Fruit fly (Drosophila melanogaster) whole organism, prepupa: ENCODE measurements around the gene CG34274.

Source experiments
- Blimp-1 ChIP-seq: fragments of 200-800 bp; sonication (Bioruptor generic); optimal IDR thresholded peaks from 3 replicates; lab custom pipeline; 2017; ENCODE audit warnings: missing biosample characterization, missing genetic modification characterization, mild to moderate bottlenecking, moderate library complexity, missing genetic modification reagents
- CG10631 ChIP-seq: fragments of 200-800 bp; sonication (Bioruptor generic); optimal IDR thresholded peaks from 2 replicates; lab custom pipeline; 2016; ENCODE audit warnings: missing biosample characterization, missing genetic modification characterization
- CG10669 ChIP-seq: fragments of 200-800 bp; sonication (Bioruptor generic); optimal IDR thresholded peaks from 3 replicates; lab custom pipeline; 2018; ENCODE audit warnings: missing biosample characterization, mild to moderate bottlenecking, missing genetic modification characterization, moderate library complexity
- CG11762 ChIP-seq: fragments of 200-800 bp; sonication (Bioruptor generic); optimal IDR thresholded peaks from 3 replicates; lab custom pipeline; 2016; ENCODE audit warnings: missing biosample characterization, missing genetic modification characterization; ENCODE audit not compliant: insufficient read depth
- CG11902 ChIP-seq: fragments of 200-800 bp; sonication (Bioruptor generic); optimal IDR thresholded peaks from 3 replicates; lab custom pipeline; 2016; ENCODE audit warnings: missing biosample characterization, missing genetic modification characterization
- CG3032 ChIP-seq: fragments of 200-800 bp; optimal IDR thresholded peaks from 2 replicates; lab custom pipeline; 2019; ENCODE audit warnings: missing biosample characterization, mild to moderate bottlenecking, missing genetic modification characterization, moderate library complexity
- CG31627 ChIP-seq: fragments of 200-800 bp; sonication (Bioruptor generic); optimal IDR thresholded peaks from 3 replicates; lab custom pipeline; 2016; ENCODE audit warnings: missing biosample characterization, missing genetic modification characterization
- CG32006 ChIP-seq: fragments of 200-800 bp; sonication (Bioruptor generic); optimal IDR thresholded peaks from 3 replicates; lab custom pipeline; 2017; ENCODE audit warnings: missing biosample characterization, mild to moderate bottlenecking, missing genetic modification characterization
- CG34406 ChIP-seq: fragments of 200-800 bp; sonication (Bioruptor generic); optimal IDR thresholded peaks from 3 replicates; lab custom pipeline; 2016; ENCODE audit warnings: missing biosample characterization, missing genetic modification characterization
- CG6792 ChIP-seq: fragments of 200-800 bp; sonication (Bioruptor generic); optimal IDR thresholded peaks from 3 replicates; lab custom pipeline; 2016; ENCODE audit warnings: missing biosample characterization, missing genetic modification characterization
- CG6808 ChIP-seq: fragments of 200-800 bp; sonication (Bioruptor generic); optimal IDR thresholded peaks from 3 replicates; lab custom pipeline; 2017; ENCODE audit warnings: missing biosample characterization, missing genetic modification characterization, mild to moderate bottlenecking, moderate library complexity, missing genetic modification reagents
- CG6854 ChIP-seq: fragments of 200-800 bp; sonication (Bioruptor generic); optimal IDR thresholded peaks from 2 replicates; lab custom pipeline; 2017; ENCODE audit warnings: missing biosample characterization, mild to moderate bottlenecking, missing genetic modification characterization
- CG7368 ChIP-seq: fragments of 200-800 bp; sonication (Bioruptor generic); optimal IDR thresholded peaks from 3 replicates; lab custom pipeline; 2016; ENCODE audit warnings: missing biosample characterization, missing genetic modification characterization
- CG8319 ChIP-seq: fragments of 200-800 bp; sonication (Bioruptor generic); optimal IDR thresholded peaks from 3 replicates; lab custom pipeline; 2016; ENCODE audit warnings: missing biosample characterization, missing genetic modification characterization
- Eip75B ChIP-seq: fragments of 200-800 bp; sonication (Bioruptor generic); optimal IDR thresholded peaks from 3 replicates; lab custom pipeline; 2016; ENCODE audit warnings: missing biosample characterization, missing genetic modification characterization
- Hr39 ChIP-seq: fragments of 200-800 bp; sonication (Bioruptor generic); optimal IDR thresholded peaks from 2 replicates; lab custom pipeline; 2016; ENCODE audit warnings: missing biosample characterization, missing genetic modification characterization
- Hr4 ChIP-seq: fragments of 200-800 bp; sonication (Bioruptor generic); optimal IDR thresholded peaks from 3 replicates; lab custom pipeline; 2016; ENCODE audit warnings: missing biosample characterization, missing genetic modification characterization
- OdsH ChIP-seq: fragments of 200-800 bp; sonication (Bioruptor generic); optimal IDR thresholded peaks from 3 replicates; lab custom pipeline; 2016; ENCODE audit warnings: missing biosample characterization, missing genetic modification characterization
- Sox102F ChIP-seq: fragments of 200-800 bp; sonication (Bioruptor generic); optimal IDR thresholded peaks from 2 replicates; lab custom pipeline; 2016; ENCODE audit warnings: missing biosample characterization, mild to moderate bottlenecking, missing genetic modification characterization
- Sox14 ChIP-seq: fragments of 200-800 bp; sonication (Bioruptor generic); optimal IDR thresholded peaks from 3 replicates; lab custom pipeline; 2016; ENCODE audit warnings: missing biosample characterization, missing genetic modification characterization
- Sox15 ChIP-seq: fragments of 200-800 bp; sonication (Bioruptor generic); optimal IDR thresholded peaks from 3 replicates; lab custom pipeline; 2016; ENCODE audit warnings: missing biosample characterization, missing genetic modification characterization
- acj6 ChIP-seq: fragments of 200-800 bp; sonication (Bioruptor generic); optimal IDR thresholded peaks from 3 replicates; lab custom pipeline; 2016; ENCODE audit warnings: missing biosample characterization, missing genetic modification characterization
- dsx ChIP-seq: fragments of 200-800 bp; optimal IDR thresholded peaks from 3 replicates; lab custom pipeline; 2019; ENCODE audit warnings: missing biosample characterization, mild to moderate bottlenecking, missing genetic modification characterization, moderate library complexity; ENCODE audit not compliant: poor library complexity, severe bottlenecking
- eg ChIP-seq: fragments of 200-800 bp; sonication (Bioruptor generic); IDR thresholded peaks from 3 replicates; pipeline ENCODE4 v1.3.6; 2022; ENCODE audit warnings: missing biosample characterization, missing genetic modification characterization
- fd85E ChIP-seq: fragments of 200-800 bp; sonication (Bioruptor generic); optimal IDR thresholded peaks from 3 replicates; lab custom pipeline; 2016; ENCODE audit warnings: missing biosample characterization, missing genetic modification characterization
- fkh ChIP-seq: fragments of 200-800 bp; sonication (Bioruptor generic); optimal IDR thresholded peaks from 3 replicates; lab custom pipeline; 2017; ENCODE audit warnings: missing biosample characterization, mild to moderate bottlenecking, missing genetic modification characterization, moderate library complexity
- lz ChIP-seq: fragments of 200-800 bp; sonication (Bioruptor generic); optimal IDR thresholded peaks from 3 replicates; lab custom pipeline; 2016; ENCODE audit warnings: missing biosample characterization, missing genetic modification characterization
- net ChIP-seq: fragments of 200-800 bp; sonication (Bioruptor generic); optimal IDR thresholded peaks from 3 replicates; lab custom pipeline; 2016; ENCODE audit warnings: missing biosample characterization, missing genetic modification characterization
- pdm3 ChIP-seq: fragments of 200-800 bp; sonication (Bioruptor generic); optimal IDR thresholded peaks from 3 replicates; lab custom pipeline; 2016; ENCODE audit warnings: missing biosample characterization, missing genetic modification characterization
- salr ChIP-seq, 2 experiments: fragments of 200-800 bp; sonication (Bioruptor generic); optimal IDR thresholded peaks; 3 replicates each; lab custom pipeline; 2016 to 2018; ENCODE audit warnings: missing biosample characterization in 2 of 2, missing genetic modification characterization in 2 of 2, mild to moderate bottlenecking in 1 of 2
- spab ChIP-seq: fragments of 200-800 bp; sonication (Bioruptor generic); optimal IDR thresholded peaks from 2 replicates; lab custom pipeline; 2017; ENCODE audit warnings: missing biosample characterization, mild to moderate bottlenecking, missing genetic modification characterization, missing genetic modification reagents
- svp ChIP-seq: fragments of 200-800 bp; sonication (Bioruptor generic); peaks from one replicate; lab custom pipeline; 2016; ENCODE audit warnings: missing biosample characterization, missing genetic modification characterization
- topi ChIP-seq: fragments of 200-800 bp; sonication (Bioruptor generic); optimal IDR thresholded peaks from 3 replicates; lab custom pipeline; 2016; ENCODE audit warnings: missing biosample characterization, missing genetic modification characterization

Gene CG34274

DNA sequence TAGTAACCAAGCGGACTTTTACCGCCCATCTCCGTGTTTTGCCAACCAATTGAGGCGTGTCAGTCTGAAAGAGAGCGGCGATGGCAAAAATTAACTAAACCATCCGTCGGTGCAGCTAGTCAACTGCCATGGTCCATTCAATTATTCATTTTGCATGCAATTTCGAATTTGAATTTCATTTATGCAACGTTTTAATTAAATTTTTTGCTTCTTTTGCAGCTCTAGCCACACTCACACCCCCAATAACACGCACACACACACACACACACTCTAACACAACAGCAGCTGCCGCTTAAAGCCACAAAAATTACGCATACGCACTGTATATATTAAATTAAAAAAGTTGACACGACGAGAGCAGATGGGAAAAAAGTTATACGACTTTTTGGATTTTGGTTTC is 37.4 kb downstream of the CG34274 start:
- TF ChIP-seq CG10669 (GFP tag; lab: Kevin White, UChicago) (no peak), CG6808 (no peak), lz (GFP tag; lab: Kevin White, UChicago) (no peak), fd85E (GFP tag; lab: Kevin White, UChicago) (no peak), pdm3 (no peak), CG31627 (GFP tag; lab: Kevin White, UChicago) (no peak), topi (GFP tag; lab: Kevin White, UChicago) (no peak)

DNA sequence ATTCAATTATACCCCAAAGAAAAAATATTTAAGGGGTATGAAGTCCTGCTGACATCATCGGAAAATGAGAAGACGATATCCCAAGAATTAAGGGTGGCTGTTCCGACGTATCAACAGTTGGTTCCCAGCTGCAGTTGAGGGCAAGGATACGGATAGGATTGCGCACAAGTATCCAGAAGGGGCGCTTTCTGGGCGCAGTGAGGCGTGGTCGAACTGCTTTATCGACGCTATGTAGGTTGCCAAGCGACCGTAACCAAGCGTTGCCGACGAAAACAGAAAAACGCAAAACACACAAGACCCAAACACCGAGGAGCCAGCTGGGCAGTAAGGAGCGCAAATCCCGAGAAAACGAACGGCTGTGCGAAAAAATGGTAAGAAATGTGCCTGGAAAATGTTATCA is 42.6 kb downstream of the CG34274 start, which contains the start of gene Ttc26:
Ttc26 (plus strand) TSS at position 289 of the 400 bp plus-strand sequence.
- no peak for TF ChIP-seq Sox15
- no peak for TF ChIP-seq CG11902 (GFP tag; lab: Kevin White, UChicago)
- no peak for TF ChIP-seq svp (GFP tag; lab: Kevin White, UChicago)
- no peak for TF ChIP-seq pdm3
- no peak for TF ChIP-seq CG32006 (GFP tag; lab: Kevin White, UChicago)
- TF ChIP-seq dsx (GFP tag; lab: Kevin White, UChicago), result no peak
- no peak for TF ChIP-seq salr (GFP tag; optimal IDR thresholded peaks at IDR 0.05; lab: Kevin White, UChicago)
- no peak for TF ChIP-seq Blimp-1
- TF ChIP-seq Hr4 (GFP tag; lab: Kevin White, UChicago), result no peak
- no peak for TF ChIP-seq CG34406
- no peak for TF ChIP-seq Sox14
- TF ChIP-seq CG6854 (GFP tag; lab: Kevin White, UChicago), result no peak
- TF ChIP-seq, all 60 proteins: peak for 0

DNA sequence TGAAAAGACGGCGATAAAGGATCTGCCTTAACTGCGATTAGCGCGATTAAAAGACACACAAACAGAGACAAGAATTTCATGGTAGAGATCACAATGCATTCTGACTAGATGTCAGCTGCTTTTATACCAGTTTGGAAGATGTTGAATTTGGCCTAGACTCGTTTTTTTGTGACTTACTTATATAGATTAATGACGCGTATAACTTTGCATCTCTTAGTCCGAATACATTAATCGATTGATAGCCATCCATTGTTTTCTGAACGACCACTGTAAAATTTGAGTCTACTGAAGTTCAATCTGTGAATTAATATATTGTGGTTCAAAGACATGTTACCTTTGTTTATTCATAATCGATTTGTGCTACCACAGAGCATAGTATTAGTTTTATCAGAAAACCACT is 43.7 kb downstream of the CG34274 start, which contains the start of gene CG45207:
CG45207 (minus strand) TSS at position 101 of the 400 bp plus-strand sequence.
- no peak for TF ChIP-seq CG10631 (GFP tag; lab: Kevin White, UChicago)
- TF ChIP-seq CG8319 (GFP tag; lab: Kevin White, UChicago), result no peak
- TF ChIP-seq CG7368 (GFP tag; lab: Kevin White, UChicago), result no peak
- no peak for TF ChIP-seq CG3032 (tag; lab: Kevin White, UChicago)
- TF ChIP-seq CG6808, result no peak
- no peak for TF ChIP-seq dsx (GFP tag; lab: Kevin White, UChicago)
- no peak for TF ChIP-seq CG6792 (GFP tag; lab: Kevin White, UChicago)
- no peak for TF ChIP-seq fkh (GFP tag; lab: Kevin White, UChicago)
- no peak for TF ChIP-seq eg (GFP tag; lab: Robert Waterston, UW)
- no peak for TF ChIP-seq CG10669 (GFP tag; lab: Kevin White, UChicago)
- TF ChIP-seq spab (GFP tag; lab: Kevin White, UChicago), result no peak
- TF ChIP-seq Blimp-1, result no peak
- no peak for TF ChIP-seq Sox102F (GFP tag; lab: Kevin White, UChicago)
- no peak for TF ChIP-seq Hr39 (GFP tag; lab: Kevin White, UChicago)
- no peak for TF ChIP-seq OdsH (GFP tag; lab: Kevin White, UChicago)
- no peak for TF ChIP-seq CG11762 (GFP tag; lab: Kevin White, UChicago)
- TF ChIP-seq, all 60 proteins: peak for 0

DNA sequence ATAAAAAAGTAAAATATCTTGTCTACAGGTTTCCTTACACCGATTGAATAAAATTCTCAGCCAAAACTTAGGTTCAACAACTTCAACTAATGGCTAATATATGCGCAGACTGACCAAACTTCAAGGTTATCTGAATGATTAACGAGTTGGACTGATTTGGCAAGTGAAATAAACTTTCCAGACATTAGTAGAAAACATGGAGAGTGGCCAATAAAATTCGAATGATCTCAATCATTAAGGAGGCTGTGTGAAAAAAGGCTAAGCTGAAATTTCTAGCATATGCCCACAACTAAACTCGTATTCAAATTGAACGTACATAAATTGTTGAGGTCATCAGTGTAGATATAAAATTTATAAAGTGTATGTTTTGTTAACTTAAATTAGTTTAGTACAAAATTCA is 48.0 kb downstream of the CG34274 start, which contains the start of gene CG5614:
CG5614 (plus strand) TSS at position 301 of the 400 bp plus-strand sequence.
- TF ChIP-seq Sox14, result no peak
- no peak for TF ChIP-seq CG6792 (GFP tag; lab: Kevin White, UChicago)
- no peak for TF ChIP-seq fd85E (GFP tag; lab: Kevin White, UChicago)
- TF ChIP-seq acj6 (GFP tag; lab: Kevin White, UChicago), result no peak
- no peak for TF ChIP-seq net (GFP tag; lab: Kevin White, UChicago)
- no peak for TF ChIP-seq Eip75B (GFP tag; lab: Kevin White, UChicago)
- TF ChIP-seq topi (GFP tag; lab: Kevin White, UChicago), result no peak
- no peak for TF ChIP-seq CG11762 (GFP tag; lab: Kevin White, UChicago)
- TF ChIP-seq spab (GFP tag; lab: Kevin White, UChicago), result no peak
